Fruit fly (Drosophila melanogaster) whole organism, prepupa: Measurements from ENCODE around the gene rt.

Source experiments
- CG10631 ChIP-seq: fragments of 200-800 bp; sonication (Bioruptor generic); optimal IDR thresholded peaks from 2 replicates; lab custom pipeline; 2016; ENCODE audit warnings: missing biosample characterization, missing genetic modification characterization
- CG11902 ChIP-seq: fragments of 200-800 bp; sonication (Bioruptor generic); optimal IDR thresholded peaks from 3 replicates; lab custom pipeline; 2016; ENCODE audit warnings: missing biosample characterization, missing genetic modification characterization
- CG6854 ChIP-seq: fragments of 200-800 bp; sonication (Bioruptor generic); optimal IDR thresholded peaks from 2 replicates; lab custom pipeline; 2017; ENCODE audit warnings: missing biosample characterization, mild to moderate bottlenecking, missing genetic modification characterization
- Eip78C ChIP-seq: fragments of 200-800 bp; sonication (Bioruptor generic); peaks from one replicate; lab custom pipeline; 2016; ENCODE audit warnings: missing biosample characterization, missing genetic modification characterization
- Hr38 ChIP-seq: sonication (Bioruptor generic); optimal IDR thresholded peaks from 2 replicates; lab custom pipeline; 2016; ENCODE audit warnings: missing biosample characterization, missing genetic modification characterization
- OdsH ChIP-seq: fragments of 200-800 bp; sonication (Bioruptor generic); optimal IDR thresholded peaks from 3 replicates; lab custom pipeline; 2016; ENCODE audit warnings: missing biosample characterization, missing genetic modification characterization
- acj6 ChIP-seq: fragments of 200-800 bp; sonication (Bioruptor generic); optimal IDR thresholded peaks from 3 replicates; lab custom pipeline; 2016; ENCODE audit warnings: missing biosample characterization, missing genetic modification characterization
- dac ChIP-seq: fragments of 200-800 bp; sonication (Bioruptor generic); optimal IDR thresholded peaks from 2 replicates; lab custom pipeline; 2017; ENCODE audit warnings: missing biosample characterization, mild to moderate bottlenecking, missing genetic modification characterization
- eg ChIP-seq: fragments of 200-800 bp; sonication (Bioruptor generic); IDR thresholded peaks from 3 replicates; pipeline ENCODE4 v1.3.6; 2022; ENCODE audit warnings: missing biosample characterization, missing genetic modification characterization
- fkh ChIP-seq: fragments of 200-800 bp; sonication (Bioruptor generic); optimal IDR thresholded peaks from 3 replicates; lab custom pipeline; 2017; ENCODE audit warnings: missing biosample characterization, mild to moderate bottlenecking, missing genetic modification characterization, moderate library complexity
- lz ChIP-seq: fragments of 200-800 bp; sonication (Bioruptor generic); optimal IDR thresholded peaks from 3 replicates; lab custom pipeline; 2016; ENCODE audit warnings: missing biosample characterization, missing genetic modification characterization

- TF ChIP-seq eg (no peak), Hr38 (GFP tag; lab: Kevin White, UChicago) (no peak), CG11902 (GFP tag; lab: Kevin White, UChicago) (no peak), CG10631 (GFP tag; lab: Kevin White, UChicago) (no peak), lz (no peak), acj6 (no peak), OdsH (no peak), fkh (peak; percentile 46), dac (no peak), CG6854 (GFP tag; lab: Kevin White, UChicago) (no peak), Eip78C (no peak)
Measured at dm6 chr3L:11579919-11580318, 7.7 kb downstream of the rt start, which contains the start of gene CG43390.
